Worm (Caenorhabditis elegans): ENCODE data around the gene T16G1.5.

DNA sequence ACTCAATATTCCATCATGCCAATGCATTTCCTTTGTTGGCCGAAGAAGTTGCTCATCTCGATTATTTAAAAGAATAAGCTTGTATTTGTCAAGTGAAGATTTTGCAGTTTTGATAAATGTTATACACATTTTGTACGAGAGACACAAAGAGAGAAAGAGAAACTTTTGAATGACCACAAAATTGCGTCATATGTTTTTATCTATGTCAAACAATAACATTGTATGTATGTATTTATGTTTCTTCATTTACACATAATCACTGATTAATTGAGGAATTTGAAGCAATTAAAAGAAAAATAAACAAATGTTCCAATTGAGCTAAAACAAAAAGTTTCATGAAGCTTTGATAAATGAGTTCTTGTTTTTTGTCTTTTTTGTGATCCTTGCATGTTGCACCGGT, 23.8 kb upstream of the T16G1.5 start, which contains the start of gene hrg-9:
- TF ChIP-seq unc-62 (GFP tag; optimal IDR thresholded peaks at IDR 0.05) (no peak), nhr-77 (tag; optimal IDR thresholded peaks at IDR 0.05) (no peak), nhr-11 (tag; optimal IDR thresholded peaks at IDR 0.05) (no peak), mab-5 (tag; optimal IDR thresholded peaks at IDR 0.05) (no peak), ama-1 (optimal IDR thresholded peaks at IDR 0.05) (no peak), ZK546.5 (tag; optimal IDR thresholded peaks at IDR 0.05) (no peak), nhr-237 (tag; optimal IDR thresholded peaks at IDR 0.05) (no peak), ztf-11 (tag; optimal IDR thresholded peaks at IDR 0.05) (no peak), elt-1 (tag; optimal IDR thresholded peaks at IDR 0.05) (no peak), nhr-25 (tag; optimal IDR thresholded peaks at IDR 0.05) (peak; percentile 34), aly-2 (tag; optimal IDR thresholded peaks at IDR 0.05) (no peak), ceh-82 (tag; optimal IDR thresholded peaks at IDR 0.05) (no peak), F13H6.1 (tag; optimal IDR thresholded peaks at IDR 0.05) (no peak)

All from whole organism, L2 larva.